Worm (Caenorhabditis elegans) whole organism, L4 larva: ENCODE data around the gene sri-47.

Source experiments
- Y48G9A.11 ChIP-seq: fragments of 200-800 bp; sonication (Bioruptor generic); IDR thresholded peaks from 2 replicates; pipeline ENCODE4 v1.3.6; 2022; ENCODE audit warnings: missing genetic modification reagents, missing genetic modification characterization, missing compliant biosample characterization
- ZK546.5 ChIP-seq, 2 experiments: sonication (generic microtip); optimal IDR thresholded peaks; 2 replicates each; lab custom pipeline; 2017; ENCODE audit warnings: missing biosample characterization in 2 of 2, missing genetic modification characterization in 2 of 2
- aly-2 ChIP-seq: sonication (generic microtip); optimal IDR thresholded peaks from 2 replicates; lab custom pipeline; 2018; ENCODE audit warnings: missing biosample characterization, missing genetic modification characterization
- ama-1 ChIP-seq: fragments of 150-350 bp; optimal IDR thresholded peaks from 2 replicates; lab custom pipeline; 2014; ENCODE audit warnings: inconsistent platforms, mixed read lengths
- ceh-28 ChIP-seq: fragments of 150-350 bp; optimal IDR thresholded peaks from 2 replicates; lab custom pipeline; 2014; ENCODE audit warnings: missing biosample characterization, missing genetic modification reagents, missing genetic modification characterization
- dpl-1 ChIP-seq: fragments of 150-350 bp; optimal IDR thresholded peaks from 2 replicates; lab custom pipeline; 2014; ENCODE audit warnings: missing biosample characterization, missing genetic modification reagents, missing genetic modification characterization
- nhr-11 ChIP-seq: fragments of 150-350 bp; optimal IDR thresholded peaks from 2 replicates; lab custom pipeline; 2014; ENCODE audit warnings: missing biosample characterization, missing genetic modification characterization
- nhr-28 ChIP-seq: fragments of 150-350 bp; optimal IDR thresholded peaks from 2 replicates; lab custom pipeline; 2014; ENCODE audit warnings: missing biosample characterization, missing genetic modification characterization
- nhr-42 ChIP-seq: fragments of 200-800 bp; sonication (Bioruptor generic); IDR thresholded peaks from 2 replicates; pipeline ENCODE4 v1.3.6; 2022; ENCODE audit warnings: missing genetic modification characterization, missing compliant biosample characterization
- saeg-2 ChIP-seq: fragments of 200-800 bp; sonication (Bioruptor generic); IDR thresholded peaks from 2 replicates; pipeline ENCODE4 v1.3.6; 2022; ENCODE audit warnings: missing genetic modification reagents, missing genetic modification characterization, missing compliant biosample characterization
- skn-1 ChIP-seq: fragments of 150-350 bp; optimal IDR thresholded peaks from 2 replicates; lab custom pipeline; 2014; ENCODE audit warnings: missing biosample characterization, missing genetic modification characterization
- unc-39 ChIP-seq: sonication (generic microtip); optimal IDR thresholded peaks from 2 replicates; lab custom pipeline; 2017; ENCODE audit warnings: missing biosample characterization, missing genetic modification characterization
- unc-62 ChIP-seq, 3 experiments: fragments of 150-350 bp in 1 of 3; sonication (generic microtip); optimal IDR thresholded peaks in 2 of 3; peaks in 1 of 3; 1 replicate in 1 of 3; 2 replicates in 2 of 3; lab custom pipeline; 2014 to 2017; ENCODE audit warnings: missing biosample characterization in 3 of 3, missing genetic modification characterization in 3 of 3, missing genetic modification reagents in 3 of 3, missing genotype in 1 of 3
- ztf-11 ChIP-seq: fragments of 150-350 bp; optimal IDR thresholded peaks from 2 replicates; lab custom pipeline; 2014; ENCODE audit warnings: missing biosample characterization, missing genetic modification characterization

DNA sequence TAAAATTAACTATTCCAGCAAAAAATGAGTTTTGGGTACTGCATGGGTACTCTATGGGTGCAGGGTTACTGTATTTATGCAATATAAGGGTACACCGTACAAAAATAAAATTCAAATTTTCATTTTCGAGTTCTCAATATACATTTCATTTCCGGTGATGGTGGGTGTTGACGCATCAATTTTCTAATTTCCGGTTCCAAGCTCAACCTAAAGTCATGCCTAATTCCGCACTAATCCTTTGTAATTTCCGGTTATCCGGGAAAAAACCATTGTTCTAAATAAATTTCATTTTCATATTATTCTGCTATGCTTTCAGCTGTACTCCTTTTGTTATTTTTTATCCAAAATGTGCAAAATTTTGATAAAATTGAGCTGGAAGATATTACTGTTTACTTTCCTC is 2.7 kb downstream of the sri-47 start, which contains the start of gene gcy-21:
- no peak for TF ChIP-seq Y48G9A.11 (GFP tag; lab: Robert Waterston, UW)
- TF ChIP-seq ceh-28: no peak
- no peak for TF ChIP-seq ZK546.5 (tag; optimal IDR thresholded peaks at IDR 0.05; lab: Kevin White, UChicago)
- no peak for TF ChIP-seq saeg-2 (GFP tag; lab: Robert Waterston, UW)
- TF ChIP-seq aly-2: no peak
- no peak for TF ChIP-seq ama-1 (lab: Kevin White, UChicago)
- TF ChIP-seq unc-62 (GFP tag; optimal IDR thresholded peaks at IDR 0.05 in 1 of 2; lab: Kevin White, UChicago): no peak
- no peak for TF ChIP-seq unc-62 (tag; optimal IDR thresholded peaks at IDR 0.05; lab: Kevin White, UChicago)
- no peak for TF ChIP-seq ztf-11 (tag; lab: Kevin White, UChicago)
- no peak for TF ChIP-seq dpl-1 (GFP tag; lab: Kevin White, UChicago)
- no peak for TF ChIP-seq nhr-28 (tag; lab: Kevin White, UChicago)
- TF ChIP-seq skn-1 (tag; lab: Kevin White, UChicago): no peak
- TF ChIP-seq nhr-11: no peak
- TF ChIP-seq unc-39: no peak
- no peak for TF ChIP-seq nhr-42 (GFP tag; lab: Robert Waterston, UW)
